Fruit fly (Drosophila melanogaster): ENCODE measurements around the gene CG32641.

Gene CG32641

DNA sequence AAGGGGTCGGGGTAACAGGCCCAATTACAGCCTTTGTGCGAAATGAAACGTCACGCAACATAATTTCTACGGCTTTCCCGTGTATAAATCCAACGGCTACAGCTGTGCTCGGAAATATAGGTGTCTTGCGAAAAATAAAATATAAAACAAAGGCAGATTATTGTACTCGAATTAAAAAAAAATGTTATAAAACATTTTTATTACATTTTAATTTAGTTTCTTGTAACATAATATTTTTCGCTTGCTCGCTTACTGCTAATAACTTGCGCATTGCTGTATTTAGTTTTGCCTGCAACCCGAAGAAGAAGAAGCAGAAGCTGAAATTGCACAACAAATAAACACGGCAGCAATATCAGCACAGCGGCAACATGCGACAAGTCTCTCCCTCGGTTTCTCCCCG is 41.2 kb upstream of the CG32641 start (continued):
- no peak for TF ChIP-seq Hand (GFP tag; optimal IDR thresholded peaks at IDR 0.05)
- no peak for TF ChIP-seq CG12744 (GFP tag; optimal IDR thresholded peaks at IDR 0.05)
- no peak for TF ChIP-seq Adf1 (GFP tag; IDR thresholded peaks at IDR 0.05)
- no peak for TF ChIP-seq CG11560 (tag; IDR thresholded peaks at IDR 0.05)
- TF ChIP-seq chif (GFP tag; optimal IDR thresholded peaks at IDR 0.05): no peak
- TF ChIP-seq Hsf (GFP tag; optimal IDR thresholded peaks at IDR 0.05): no peak
- no peak for TF ChIP-seq hkb (optimal IDR thresholded peaks at IDR 0.05)
- peak; percentile 66 for TF ChIP-seq hkb (GFP tag; IDR thresholded peaks at IDR 0.05)
- TF ChIP-seq ftz-f1 (GFP tag; optimal IDR thresholded peaks at IDR 0.05): no peak
- no peak for TF ChIP-seq CG2116 (GFP tag; optimal IDR thresholded peaks at IDR 0.05)
- no peak for TF ChIP-seq Kr (GFP tag; optimal IDR thresholded peaks at IDR 0.05)
- no peak for TF ChIP-seq fru (optimal IDR thresholded peaks at IDR 0.05)
- no peak for TF ChIP-seq Usf (GFP tag; optimal IDR thresholded peaks at IDR 0.05)
- peak; percentile 45 for TF ChIP-seq Sox100B (GFP tag; optimal IDR thresholded peaks at IDR 0.05)
- 0 out of 2 replicates have a peak, but pooled peaks have one; percentile 37 for TF ChIP-seq CG32767 (GFP tag; IDR thresholded peaks at IDR 0.05)
- peak; percentile 33 for TF ChIP-seq CG10979 (tag; optimal IDR thresholded peaks at IDR 0.05)
- TF ChIP-seq pb (GFP tag; optimal IDR thresholded peaks at IDR 0.05): no peak
- peak; percentile 20 for TF ChIP-seq Chrac-16 (GFP tag; optimal IDR thresholded peaks at IDR 0.05)
- TF ChIP-seq CG4730 (GFP tag; IDR thresholded peaks at IDR 0.05): peak; percentile 54
- peak; percentile 9 for TF ChIP-seq bcd (GFP tag; optimal IDR thresholded peaks at IDR 0.05)
- TF ChIP-seq Camta (GFP tag; optimal IDR thresholded peaks at IDR 0.05): no peak
- 0 out of 3 replicates have a peak, but pooled peaks have one; percentile 13 for TF ChIP-seq so (GFP tag; IDR thresholded peaks at IDR 0.05)
- no peak for TF ChIP-seq CG8765 (GFP tag; IDR thresholded peaks at IDR 0.05)
- no peak for TF ChIP-seq ato (GFP tag; IDR thresholded peaks at IDR 0.05; ENCODE audit: partially characterized antibody)
- TF ChIP-seq tup (GFP tag; optimal IDR thresholded peaks at IDR 0.05): no peak
- TF ChIP-seq CG10565 (GFP tag; optimal IDR thresholded peaks at IDR 0.05): no peak
- no peak for TF ChIP-seq CG6765 (GFP tag; optimal IDR thresholded peaks at IDR 0.05)
- TF ChIP-seq CG4707 (GFP tag; optimal IDR thresholded peaks at IDR 0.05): no peak
- no peak for TF ChIP-seq CG9932 (GFP tag; IDR thresholded peaks at IDR 0.05)
- TF ChIP-seq esg (GFP tag; conservative IDR thresholded peaks at IDR 0.05): peak; percentile 43; the same call in 1 of the 2 replicates
- TF ChIP-seq corto (GFP tag; optimal IDR thresholded peaks at IDR 0.05): no peak
- peak; percentile 59 for TF ChIP-seq CG17328 (GFP tag; IDR thresholded peaks at IDR 0.05)
- no peak for TF ChIP-seq CG4617 (GFP tag; optimal IDR thresholded peaks at IDR 0.05; ENCODE audit: borderline replicate concordance)
- TF ChIP-seq CG15696 (tag; optimal IDR thresholded peaks at IDR 0.05): peak; percentile 31
- no peak for TF ChIP-seq gce (GFP tag; IDR thresholded peaks at IDR 0.05)
- no peak for TF ChIP-seq CG16779 (GFP tag; IDR thresholded peaks at IDR 0.05)
- no peak for TF ChIP-seq Opbp (GFP tag; IDR thresholded peaks at IDR 0.05; ENCODE audit: partially characterized antibody)
- TF ChIP-seq Blimp-1 (GFP tag; optimal IDR thresholded peaks at IDR 0.05): peak; percentile 28
- no peak for TF ChIP-seq nerfin-2 (GFP tag; IDR thresholded peaks at IDR 0.05; ENCODE audit: partially characterized antibody)
- peak in 1 of 2 experiments; percentile 36 for TF ChIP-seq dpn (GFP tag; optimal IDR thresholded peaks at IDR 0.05)
- no peak for TF ChIP-seq YL-1 (GFP tag; optimal IDR thresholded peaks at IDR 0.05)
- TF ChIP-seq CG31441 (GFP tag; IDR thresholded peaks at IDR 0.05): peak; percentile 43; the same call in 1 of the 2 replicates
- peak; percentile 34 for TF ChIP-seq Xbp1 (GFP tag; optimal IDR thresholded peaks at IDR 0.05)
- no peak for TF ChIP-seq CG43689 (GFP tag; IDR thresholded peaks at IDR 0.05)
- no peak for TF ChIP-seq NK7.1 (GFP tag; optimal IDR thresholded peaks at IDR 0.05)
- TF ChIP-seq CG6813 (GFP tag; optimal IDR thresholded peaks at IDR 0.05): no peak
- TF ChIP-seq CG7786 (GFP tag; optimal IDR thresholded peaks at IDR 0.05): no peak
- TF ChIP-seq Atf-2 (GFP tag; optimal IDR thresholded peaks at IDR 0.05): no peak
- no peak for TF ChIP-seq Dll (GFP tag; IDR thresholded peaks at IDR 0.05; ENCODE audit: partially characterized antibody)
- peak; percentile 37 for TF ChIP-seq oc (tag; optimal IDR thresholded peaks at IDR 0.05)
- TF ChIP-seq lilli (GFP tag; optimal IDR thresholded peaks at IDR 0.05): no peak
- TF ChIP-seq CG11456 (GFP tag; IDR thresholded peaks at IDR 0.05): 0 out of 3 replicates have a peak, but pooled peaks have one; percentile 40

Measured in whole organism, embryonic.